Fruit fly (Drosophila melanogaster) whole organism, wandering third instar larva: ENCODE results near the gene CG43367.

Source experiments
- Abd-B ChIP-seq: fragments of >200 bp; optimal IDR thresholded peaks from 2 replicates; lab custom pipeline; 2017; ENCODE audit warnings: missing biosample characterization, missing genetic modification characterization
- CG32264 ChIP-seq: fragments of 200-800 bp; sonication (Bioruptor generic); optimal IDR thresholded peaks from 2 replicates; lab custom pipeline; 2016; ENCODE audit warnings: missing biosample characterization, missing genetic modification characterization
- CG9705 ChIP-seq: fragments of 200-800 bp; sonication (Bioruptor generic); optimal IDR thresholded peaks from 2 replicates; lab custom pipeline; 2018; ENCODE audit warnings: missing biosample characterization, mild to moderate bottlenecking, missing genetic modification characterization
- CrebA ChIP-seq: fragments of 200-800 bp; sonication (Bioruptor generic); optimal IDR thresholded peaks from 2 replicates; lab custom pipeline; 2016; ENCODE audit warnings: missing biosample characterization, mild to moderate bottlenecking, missing genetic modification characterization, borderline replicate concordance
- Dfd ChIP-seq: fragments of >200 bp; optimal IDR thresholded peaks from 2 replicates; lab custom pipeline; 2017; ENCODE audit warnings: missing biosample characterization, missing genetic modification characterization
- Dif ChIP-seq: fragments of 200-275, 200-300 bp; sonication (Bioruptor generic); optimal IDR thresholded peaks from 2 replicates; lab custom pipeline; 2018; ENCODE audit warnings: missing biosample characterization, missing genetic modification characterization; ENCODE audit not compliant: partially characterized antibody
- GATAd ChIP-seq: sonication (Bioruptor generic); optimal IDR thresholded peaks from 2 replicates; lab custom pipeline; 2016; ENCODE audit warnings: missing biosample characterization, missing genetic modification characterization
- HLH106 ChIP-seq: fragments of 200-800 bp; optimal IDR thresholded peaks from 3 replicates; lab custom pipeline; 2019; ENCODE audit warnings: missing biosample characterization, mild to moderate bottlenecking, missing genetic modification characterization, moderate library complexity
- Hnf4 ChIP-seq: fragments of 200-800 bp; sonication (Bioruptor generic); optimal IDR thresholded peaks from 2 replicates; lab custom pipeline; 2016; ENCODE audit warnings: missing biosample characterization, mild to moderate bottlenecking, missing genetic modification characterization
- Hr78 ChIP-seq: fragments of >200 bp; optimal IDR thresholded peaks from 2 replicates; lab custom pipeline; 2017; ENCODE audit warnings: missing biosample characterization, missing genetic modification characterization
- Hr83 ChIP-seq: fragments of 200-300 bp; sonication (Bioruptor generic); optimal IDR thresholded peaks from 2 replicates; lab custom pipeline; 2016; ENCODE audit warnings: missing biosample characterization, mild to moderate bottlenecking, missing genetic modification characterization, moderate library complexity; ENCODE audit not compliant: poor library complexity, severe bottlenecking
- Jra ChIP-seq: sonication (Bioruptor generic); optimal IDR thresholded peaks from 2 replicates; lab custom pipeline; 2016; ENCODE audit warnings: missing biosample characterization, missing genetic modification characterization
- Mio ChIP-seq: sonication (Bioruptor generic); optimal IDR thresholded peaks from 2 replicates; lab custom pipeline; 2016; ENCODE audit warnings: missing biosample characterization, missing genetic modification characterization
- Myc ChIP-seq: fragments of >200 bp; optimal IDR thresholded peaks from 2 replicates; lab custom pipeline; 2017
- N ChIP-seq: fragments of >200 bp; optimal IDR thresholded peaks from 2 replicates; lab custom pipeline; 2018; ENCODE audit warnings: missing biosample characterization, missing external identifiers, missing genetic modification characterization
- OdsH ChIP-seq: fragments of 200-800 bp; sonication (Bioruptor generic); optimal IDR thresholded peaks from 2 replicates; lab custom pipeline; 2016; ENCODE audit warnings: missing biosample characterization, mild to moderate bottlenecking, missing genetic modification characterization
- Rel ChIP-seq, 2 experiments: fragments of 200-800 bp; sonication (Bioruptor generic) in 1 of 2; optimal IDR thresholded peaks; 2 replicates in 1 of 2; 3 replicates in 1 of 2; lab custom pipeline; 2016 to 2019; ENCODE audit warnings: mild to moderate bottlenecking in 2 of 2, missing biosample characterization in 2 of 2, missing genetic modification characterization in 2 of 2, moderate library complexity in 1 of 2
- Sp1 ChIP-seq: fragments of 200-800 bp; sonication (Bioruptor generic); optimal IDR thresholded peaks from 3 replicates; lab custom pipeline; 2019; ENCODE audit warnings: missing biosample characterization, mild to moderate bottlenecking, missing genetic modification characterization, moderate library complexity
- Vsx2 ChIP-seq: fragments of 200-300, 225-300 bp; sonication (Bioruptor generic); optimal IDR thresholded peaks from 2 replicates; lab custom pipeline; 2018; ENCODE audit warnings: missing biosample characterization, missing genetic modification characterization; ENCODE audit not compliant: partially characterized antibody
- br ChIP-seq: fragments of 200-800 bp; sonication (Bioruptor generic); optimal IDR thresholded peaks from 2 replicates; lab custom pipeline; 2016; ENCODE audit warnings: missing biosample characterization, missing genetic modification characterization
- brk ChIP-seq: fragments of 200-800 bp; sonication (Bioruptor generic); optimal IDR thresholded peaks from 2 replicates; lab custom pipeline; 2016; ENCODE audit warnings: missing biosample characterization, mild to moderate bottlenecking, missing genetic modification characterization
- dl ChIP-seq, 2 experiments: fragments of 175-275, 200-275 bp in 1 of 2; fragments of 200-275 bp in 1 of 2; sonication (Bioruptor generic); optimal IDR thresholded peaks; lab custom pipeline; 2018; ENCODE audit warnings: mild to moderate bottlenecking in 2 of 2, missing biosample characterization in 2 of 2, missing genetic modification characterization in 2 of 2, moderate library complexity in 2 of 2; ENCODE audit not compliant: partially characterized antibody in 2 of 2, insufficient read depth in 1 of 2
- dmrt93B ChIP-seq: fragments of 200-800 bp; sonication (Bioruptor generic); optimal IDR thresholded peaks from 2 replicates; lab custom pipeline; 2018; ENCODE audit warnings: missing biosample characterization, mild to moderate bottlenecking, missing genetic modification characterization
- dsf ChIP-seq: sonication (Bioruptor generic); optimal IDR thresholded peaks from 2 replicates; lab custom pipeline; 2016; ENCODE audit warnings: missing biosample characterization, missing genetic modification characterization, borderline replicate concordance
- ey ChIP-seq: fragments of 200-800 bp; sonication (Bioruptor generic); optimal IDR thresholded peaks from 2 replicates; lab custom pipeline; 2016; ENCODE audit warnings: missing biosample characterization, missing genetic modification characterization
- foxo ChIP-seq, 2 experiments: fragments of 200-800 bp; sonication (Bioruptor generic); optimal IDR thresholded peaks; 2 replicates in 1 of 2; 3 replicates in 1 of 2; lab custom pipeline; 2016 to 2017; ENCODE audit warnings: missing biosample characterization in 2 of 2, missing genetic modification characterization in 2 of 2
- fru ChIP-seq: fragments of 200-800 bp; sonication (Bioruptor generic); optimal IDR thresholded peaks from 3 replicates; lab custom pipeline; 2016; ENCODE audit warnings: missing biosample characterization, mild to moderate bottlenecking, missing genetic modification characterization
- h ChIP-seq: fragments of 200-800 bp; sonication (Bioruptor generic); optimal IDR thresholded peaks from 3 replicates; lab custom pipeline; 2016; ENCODE audit warnings: missing biosample characterization, mild to moderate bottlenecking, missing genetic modification characterization
- jim ChIP-seq: fragments of 175-275, 200-325 bp; sonication (Bioruptor generic); optimal IDR thresholded peaks from 2 replicates; lab custom pipeline; 2016; ENCODE audit warnings: missing biosample characterization, mild to moderate bottlenecking, missing genetic modification characterization
- lola ChIP-seq: fragments of >200 bp; optimal IDR thresholded peaks from 2 replicates; lab custom pipeline; 2017; ENCODE audit warnings: missing biosample characterization, missing genetic modification characterization
- pan ChIP-seq: fragments of >200 bp; optimal IDR thresholded peaks from 2 replicates; lab custom pipeline; 2017
- psq ChIP-seq: fragments of 200-800 bp; sonication (Bioruptor generic); optimal IDR thresholded peaks from 3 replicates; lab custom pipeline; 2017; ENCODE audit warnings: missing biosample characterization, mild to moderate bottlenecking, missing genetic modification characterization, moderate library complexity
- rgr ChIP-seq: fragments of 200-800 bp; sonication (Bioruptor generic); optimal IDR thresholded peaks from 3 replicates; lab custom pipeline; 2016; ENCODE audit warnings: missing biosample characterization, mild to moderate bottlenecking, missing genetic modification characterization
- sage ChIP-seq: fragments of 200-800 bp; sonication (Bioruptor generic); optimal IDR thresholded peaks from 2 replicates; lab custom pipeline; 2016; ENCODE audit warnings: missing biosample characterization, mild to moderate bottlenecking, missing genetic modification characterization
- sv ChIP-seq: fragments of 200-800 bp; sonication (Bioruptor generic); optimal IDR thresholded peaks from 3 replicates; lab custom pipeline; 2016; ENCODE audit warnings: missing biosample characterization, missing genetic modification characterization
- tai ChIP-seq: sonication (Bioruptor generic); optimal IDR thresholded peaks from 2 replicates; lab custom pipeline; 2016; ENCODE audit warnings: missing biosample characterization, missing genetic modification characterization
- usp ChIP-seq: fragments of >200 bp; optimal IDR thresholded peaks from 2 replicates; lab custom pipeline; 2017; ENCODE audit warnings: missing biosample characterization, missing genetic modification characterization
- woc ChIP-seq: sonication (Bioruptor generic); optimal IDR thresholded peaks from 2 replicates; lab custom pipeline; 2016; ENCODE audit warnings: missing biosample characterization, mild to moderate bottlenecking, missing genetic modification characterization

CG43367 gene

DNA sequence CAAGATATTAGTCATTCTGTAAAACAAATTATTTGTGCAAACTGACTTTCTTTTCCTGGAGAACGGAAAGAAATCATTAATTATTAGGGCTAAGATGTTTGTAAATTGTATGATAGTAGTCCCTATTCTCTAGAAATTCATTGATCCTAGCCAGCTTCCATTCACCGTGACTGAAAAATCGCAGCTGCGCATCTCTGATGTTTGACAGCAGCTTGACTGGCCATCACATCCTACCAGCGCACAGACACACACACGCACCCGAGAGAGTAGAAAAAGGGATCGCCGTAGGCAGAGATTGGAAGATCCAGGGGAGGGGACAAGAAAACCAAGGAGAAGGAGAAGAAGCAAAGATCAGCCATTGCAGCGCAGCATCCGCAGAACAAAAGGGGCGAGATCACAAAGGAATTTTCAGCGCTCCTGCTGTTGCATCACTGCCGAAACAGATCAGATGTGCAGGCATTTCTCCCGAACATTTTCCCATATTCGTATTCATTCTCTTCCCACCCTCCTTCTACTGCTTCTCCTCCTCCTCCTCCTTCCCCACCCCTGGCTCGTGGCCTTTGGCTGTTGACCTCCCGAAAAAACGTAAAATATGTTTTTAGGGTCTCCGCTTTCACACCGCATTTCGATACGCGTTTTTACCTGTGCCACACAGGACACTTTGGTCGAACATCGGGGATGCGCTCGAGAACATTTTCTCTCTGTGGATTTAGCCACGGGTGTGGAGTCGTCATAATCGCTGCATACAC is 59.2 kb downstream of the CG43367 start:
- TF ChIP-seq Vsx2 (no peak), Dif (GFP tag; lab: Kevin White, UChicago) (no peak), Sp1 (GFP tag; lab: Kevin White, UChicago) (peak; percentile 18), Myc (lab: Kevin White, UChicago) (peak; percentile 28), tai (GFP tag; lab: Kevin White, UChicago) (no peak), rgr (GFP tag; lab: Kevin White, UChicago) (peak; percentile 32), foxo (GFP tag; optimal IDR thresholded peaks at IDR 0.05; lab: Kevin White, UChicago) (peak in 1 of 2 experiments; percentile 28), ey (GFP tag; lab: Kevin White, UChicago) (peak; percentile 30), brk (GFP tag; lab: Kevin White, UChicago) (no peak), fru (GFP tag; lab: Kevin White, UChicago) (peak; percentile 46), CrebA (no peak), h (GFP tag; lab: Kevin White, UChicago) (peak; percentile 23), woc (GFP tag; lab: Kevin White, UChicago) (peak; percentile 45), psq (GFP tag; lab: Kevin White, UChicago) (peak; percentile 84)

DNA sequence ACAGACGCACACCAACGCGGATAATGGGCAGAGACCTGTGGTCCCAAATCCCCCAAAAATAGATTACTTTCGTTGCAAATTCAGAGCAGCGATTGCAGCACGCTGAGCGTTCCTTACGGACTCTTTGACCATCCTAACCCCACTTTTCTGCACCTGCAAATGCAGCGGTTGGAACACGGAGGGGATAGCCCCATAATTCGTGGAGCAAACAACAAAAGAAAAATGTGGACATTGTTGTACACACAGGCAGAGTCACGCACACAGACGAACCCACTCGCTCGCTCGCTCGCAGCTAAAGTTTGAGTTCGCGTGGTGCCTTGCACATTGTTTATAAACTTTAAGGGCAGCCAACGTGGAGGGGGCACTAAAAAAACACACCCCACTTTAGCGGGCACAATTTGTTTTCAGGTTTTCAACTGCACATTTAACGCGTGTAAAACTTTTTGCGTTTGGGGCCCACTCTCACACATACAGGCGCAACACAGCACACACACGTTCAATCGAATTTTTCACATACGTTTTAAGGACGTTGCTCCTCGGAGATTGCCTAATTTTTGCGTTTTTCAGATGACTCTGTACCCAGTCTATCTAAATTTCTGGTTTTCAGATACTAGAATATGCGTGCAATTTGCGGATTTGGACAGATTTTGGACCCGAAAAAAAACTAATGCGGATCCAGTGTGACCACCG is 60.0 kb downstream of the CG43367 start:
- TF ChIP-seq HLH106 (tag; lab: Kevin White, UChicago) (no peak), Rel (GFP tag; optimal IDR thresholded peaks at IDR 0.05; lab: Kevin White, UChicago) (no peak), Rel (tag; optimal IDR thresholded peaks at IDR 0.05; lab: Kevin White, UChicago) (peak; percentile 97), N (GFP tag; lab: Kevin White, UChicago) (peak; percentile 14)
- TF ChIP-seq, all 38 proteins: peak for 2

DNA sequence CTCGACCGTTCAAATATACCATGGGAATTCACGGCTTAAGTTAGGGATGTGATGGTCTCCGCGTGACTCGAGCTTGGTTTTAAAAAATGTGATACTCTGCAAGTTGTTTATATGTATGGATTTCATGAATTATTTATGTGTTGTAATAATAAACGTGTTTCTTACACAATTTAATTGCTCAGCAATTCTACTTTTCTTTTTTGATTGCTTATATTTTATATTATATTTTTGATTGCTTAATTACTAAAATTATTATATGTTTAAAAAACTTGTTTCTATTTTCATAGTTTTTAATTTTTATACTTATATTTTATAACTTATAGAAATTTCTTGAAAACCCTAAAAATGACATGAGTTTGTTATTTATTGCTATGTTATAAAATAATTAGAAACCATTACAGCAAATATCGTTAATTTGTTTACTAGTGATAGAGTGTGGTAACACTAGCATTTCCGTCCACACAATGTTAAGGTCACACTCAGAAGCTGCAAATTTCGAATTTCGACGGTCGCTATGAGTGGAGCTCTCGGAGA is 60.6 kb downstream of the CG43367 start, which contains the start of the genes ago and CG1265:
Gene ago (minus strand): TSS at position 6 of the 534 bp plus-strand sequence.
Gene CG1265 (plus strand): TSS at position 476 of the 534 bp plus-strand sequence.
- TF ChIP-seq Jra (GFP tag; lab: Kevin White, UChicago) (no peak), Dfd (GFP tag; lab: Kevin White, UChicago) (no peak), Sp1 (GFP tag; lab: Kevin White, UChicago) (peak; percentile 60), Rel (GFP tag; optimal IDR thresholded peaks at IDR 0.05; lab: Kevin White, UChicago) (no peak), Rel (tag; optimal IDR thresholded peaks at IDR 0.05; lab: Kevin White, UChicago) (no peak), Hr78 (GFP tag; lab: Kevin White, UChicago) (no peak), brk (GFP tag; lab: Kevin White, UChicago) (no peak), lola (GFP tag; lab: Kevin White, UChicago) (no peak), dsf (GFP tag; lab: Kevin White, UChicago) (no peak), Hr83 (GFP tag; lab: Kevin White, UChicago) (peak; percentile 2), OdsH (GFP tag; lab: Kevin White, UChicago) (peak; percentile 29), br (GFP tag; lab: Kevin White, UChicago) (no peak), woc (GFP tag; lab: Kevin White, UChicago) (peak; percentile 22), GATAd (GFP tag; lab: Kevin White, UChicago) (no peak), psq (GFP tag; lab: Kevin White, UChicago) (peak; percentile 9), Hnf4 (GFP tag; lab: Kevin White, UChicago) (peak; percentile 12), Abd-B (GFP tag; lab: Kevin White, UChicago) (no peak), usp (no peak), sv (GFP tag; lab: Kevin White, UChicago) (peak; percentile 15), N (GFP tag; lab: Kevin White, UChicago) (no peak), foxo (GFP tag; optimal IDR thresholded peaks at IDR 0.05; lab: Kevin White, UChicago) (peak in 1 of 2 experiments; percentile 36), sage (GFP tag; lab: Kevin White, UChicago) (no peak), CrebA (no peak), ey (GFP tag; lab: Kevin White, UChicago) (no peak), CG9705 (peak; percentile 32), fru (GFP tag; lab: Kevin White, UChicago) (no peak), Mio (no peak), pan (no peak), HLH106 (tag; lab: Kevin White, UChicago) (peak; percentile 62), dl (GFP tag; optimal IDR thresholded peaks at IDR 0.05; lab: Kevin White, UChicago; ENCODE audit: insufficient read depth in 1 of 2, partially characterized antibody in 2 of 2) (no peak), dmrt93B (GFP tag; lab: Kevin White, UChicago) (peak; percentile 51), tai (GFP tag; lab: Kevin White, UChicago) (no peak), jim (no peak), CG32264 (GFP tag; lab: Kevin White, UChicago) (no peak), Vsx2 (no peak), rgr (GFP tag; lab: Kevin White, UChicago) (peak; percentile 15), h (GFP tag; lab: Kevin White, UChicago) (peak; percentile 29), Dif (GFP tag; lab: Kevin White, UChicago) (no peak), Myc (lab: Kevin White, UChicago) (peak; percentile 1)
